Fruit fly (Drosophila melanogaster) whole organism, embryonic: Measurements from ENCODE around the gene CG11811.

Source experiments
- Ada2b ChIP-seq: fragments of 200-800 bp; sonication (Bioruptor generic); IDR thresholded peaks from 2 replicates; pipeline ENCODE4 v1.3.6; 2022; ENCODE audit warnings: missing biosample characterization, missing genetic modification characterization
- Adf1 ChIP-seq: fragments of 200-800 bp; sonication (Bioruptor generic); IDR thresholded peaks from 2 replicates; pipeline ENCODE4 v1.3.6; 2022; ENCODE audit warnings: missing biosample characterization, missing genetic modification characterization
- Aef1 ChIP-seq: fragments of 200-800 bp; sonication (Bioruptor generic); IDR thresholded peaks from 3 replicates; pipeline ENCODE4 v1.3.6; 2022; ENCODE audit warnings: missing biosample characterization, missing genetic modification characterization
- Asciz ChIP-seq: fragments of 200-800 bp; sonication (Bioruptor generic); optimal IDR thresholded peaks from 2 replicates; lab custom pipeline; 2017; ENCODE audit warnings: missing biosample characterization, mild to moderate bottlenecking, missing genetic modification characterization, missing genetic modification reagents
- CG10979 ChIP-seq: fragments of 200-800 bp; sonication (Bioruptor generic); optimal IDR thresholded peaks from 2 replicates; lab custom pipeline; 2018; ENCODE audit warnings: missing biosample characterization, mild to moderate bottlenecking, missing genetic modification characterization, moderate library complexity
- CG13624 ChIP-seq: fragments of 200-800 bp; sonication (Bioruptor generic); optimal IDR thresholded peaks from 2 replicates; lab custom pipeline; 2016; ENCODE audit warnings: missing biosample characterization, missing genetic modification characterization
- CG14050 ChIP-seq: fragments of 200-800 bp; sonication (Bioruptor generic); IDR thresholded peaks from 3 replicates; pipeline ENCODE4 v1.3.6; 2022; ENCODE audit warnings: missing biosample characterization, missing genetic modification characterization
- CG14860 ChIP-seq: fragments of 200-800 bp; sonication (Bioruptor generic); IDR thresholded peaks from 3 replicates; pipeline ENCODE4 v1.3.6; 2022; ENCODE audit warnings: missing biosample characterization, missing genetic modification characterization; ENCODE audit not compliant: partially characterized antibody
- CG17361 ChIP-seq: fragments of 200-800 bp; sonication (Bioruptor generic); IDR thresholded peaks from 3 replicates; pipeline ENCODE4 v1.3.6; 2022; ENCODE audit warnings: missing biosample characterization, missing genetic modification characterization
- CG17612 ChIP-seq: fragments of 200-800 bp; sonication (Bioruptor generic); IDR thresholded peaks from 2 replicates; pipeline ENCODE4 v1.3.6; 2022; ENCODE audit warnings: missing biosample characterization, missing genetic modification characterization
- CG18262 ChIP-seq: fragments of 200-800 bp; optimal IDR thresholded peaks from 3 replicates; lab custom pipeline; 2019; ENCODE audit warnings: missing biosample characterization, mild to moderate bottlenecking, missing genetic modification characterization, moderate library complexity
- CG32767 ChIP-seq: fragments of 200-800 bp; sonication (Bioruptor generic); IDR thresholded peaks from 2 replicates; pipeline ENCODE4 v1.3.6; 2022; ENCODE audit warnings: missing biosample characterization, missing genetic modification characterization
- CG4328 ChIP-seq: fragments of 200-800 bp; sonication (Bioruptor generic); optimal IDR thresholded peaks from 3 replicates; lab custom pipeline; 2017; ENCODE audit warnings: missing biosample characterization, missing genetic modification reagents, missing genetic modification characterization
- CG6854 ChIP-seq: fragments of 200-800 bp; sonication (Bioruptor generic); optimal IDR thresholded peaks from 3 replicates; lab custom pipeline; 2017; ENCODE audit warnings: missing biosample characterization, mild to moderate bottlenecking, missing genetic modification characterization
- CG9437 ChIP-seq: fragments of 200-800 bp; sonication (Bioruptor generic); optimal IDR thresholded peaks from 2 replicates; lab custom pipeline; 2018; ENCODE audit warnings: missing biosample characterization, mild to moderate bottlenecking, missing genetic modification characterization
- CkIIα-i1 ChIP-seq: fragments of 200-800 bp; sonication (Bioruptor generic); IDR thresholded peaks from 2 replicates; pipeline ENCODE4 v1.3.6; 2022; ENCODE audit warnings: missing biosample characterization, missing genetic modification characterization
- Dad ChIP-seq: fragments of 200-800 bp; sonication (Bioruptor generic); optimal IDR thresholded peaks from 3 replicates; lab custom pipeline; 2016; ENCODE audit warnings: missing biosample characterization, missing genetic modification characterization
- Drgx ChIP-seq: fragments of 200-800 bp; sonication (Bioruptor generic); IDR thresholded peaks from 2 replicates; pipeline ENCODE4 v1.3.6; 2022; ENCODE audit warnings: missing biosample characterization, missing genetic modification characterization
- HHEX ChIP-seq: fragments of 200-800 bp; sonication (Bioruptor generic); optimal IDR thresholded peaks from 3 replicates; lab custom pipeline; 2017; ENCODE audit warnings: missing biosample characterization, mild to moderate bottlenecking, missing genetic modification characterization, missing genetic modification reagents
- HmgZ ChIP-seq: fragments of 200-800 bp; sonication (Bioruptor generic); optimal IDR thresholded peaks from 2 replicates; lab custom pipeline; 2018; ENCODE audit warnings: missing biosample characterization, mild to moderate bottlenecking, missing genetic modification characterization
- Jarid2 ChIP-seq: fragments of 200-800 bp; sonication (Bioruptor generic); optimal IDR thresholded peaks from 3 replicates; lab custom pipeline; 2017; ENCODE audit warnings: mild to moderate bottlenecking, missing biosample characterization, missing genetic modification reagents, missing genetic modification characterization
- Lim3 ChIP-seq: fragments of 200-800 bp; sonication (Bioruptor generic); IDR thresholded peaks from 2 replicates; pipeline ENCODE4 v1.3.6; 2022; ENCODE audit warnings: missing biosample characterization, missing genetic modification characterization
- Mes4 ChIP-seq: fragments of 200-800 bp; sonication (Bioruptor generic); optimal IDR thresholded peaks from 2 replicates; lab custom pipeline; 2016; ENCODE audit warnings: missing biosample characterization, missing genetic modification characterization
- NC2β ChIP-seq: fragments of 200-800 bp; sonication (Bioruptor generic); optimal IDR thresholded peaks from 2 replicates; lab custom pipeline; 2016; ENCODE audit warnings: missing biosample characterization, missing genetic modification characterization
- NK7.1 ChIP-seq: fragments of 200-800 bp; sonication (Bioruptor generic); optimal IDR thresholded peaks from 3 replicates; lab custom pipeline; 2016; ENCODE audit warnings: missing biosample characterization, missing genetic modification characterization
- Neu2 ChIP-seq: fragments of 200-800 bp; sonication (Bioruptor generic); optimal IDR thresholded peaks from 3 replicates; lab custom pipeline; 2016; ENCODE audit warnings: missing biosample characterization, missing genetic modification characterization, borderline replicate concordance
- Oli ChIP-seq: fragments of 200-800 bp; sonication (Bioruptor generic); optimal IDR thresholded peaks from 2 replicates; lab custom pipeline; 2018; ENCODE audit warnings: missing biosample characterization, mild to moderate bottlenecking, missing genetic modification characterization, moderate library complexity
- Rx ChIP-seq: fragments of 200-800 bp; sonication (Bioruptor generic); IDR thresholded peaks from 2 replicates; pipeline ENCODE4 v1.3.6; 2022; ENCODE audit warnings: missing biosample characterization, missing genetic modification characterization
- Spps ChIP-seq: fragments of 200-800 bp; sonication (Bioruptor generic); optimal IDR thresholded peaks from 2 replicates; lab custom pipeline; 2018; ENCODE audit warnings: missing biosample characterization, mild to moderate bottlenecking, missing genetic modification characterization
- al ChIP-seq: fragments of 200-800 bp; sonication (Bioruptor generic); IDR thresholded peaks from 2 replicates; pipeline ENCODE4 v1.3.6; 2022; ENCODE audit warnings: missing biosample characterization, missing genetic modification characterization
- bigmax ChIP-seq: fragments of 200-800 bp; sonication (Bioruptor generic); optimal IDR thresholded peaks from 2 replicates; lab custom pipeline; 2018; ENCODE audit warnings: missing biosample characterization, mild to moderate bottlenecking, missing genetic modification characterization
- btn ChIP-seq: fragments of 200-800 bp; sonication (Bioruptor generic); optimal IDR thresholded peaks from 2 replicates; lab custom pipeline; 2016; ENCODE audit warnings: missing biosample characterization, missing genetic modification characterization
- caup ChIP-seq: fragments of 200-800 bp; sonication (Bioruptor generic); optimal IDR thresholded peaks from 3 replicates; lab custom pipeline; 2017; ENCODE audit warnings: missing biosample characterization, mild to moderate bottlenecking, missing genetic modification characterization, moderate library complexity; ENCODE audit not compliant: severe bottlenecking
- cg ChIP-seq: fragments of 200-800 bp; sonication (Bioruptor generic); optimal IDR thresholded peaks from 3 replicates; lab custom pipeline; 2019; ENCODE audit warnings: missing biosample characterization, mild to moderate bottlenecking, missing genetic modification characterization, moderate library complexity
- crc ChIP-seq: fragments of 200-800 bp; sonication (Bioruptor generic); optimal IDR thresholded peaks from 2 replicates; lab custom pipeline; 2016; ENCODE audit warnings: missing biosample characterization, missing genetic modification characterization
- dm ChIP-seq: fragments of 200-800 bp; sonication (Bioruptor generic); optimal IDR thresholded peaks from 3 replicates; lab custom pipeline; 2016; ENCODE audit warnings: missing biosample characterization, missing genetic modification characterization
- en ChIP-seq: fragments of 200-800 bp; sonication (Bioruptor generic); optimal IDR thresholded peaks from 2 replicates; lab custom pipeline; 2016; ENCODE audit warnings: missing biosample characterization, missing genetic modification characterization
- her ChIP-seq: fragments of 200-800 bp; sonication (Bioruptor generic); optimal IDR thresholded peaks from 2 replicates; lab custom pipeline; 2016; ENCODE audit warnings: missing biosample characterization, missing genetic modification characterization
- hkb ChIP-seq, 2 experiments: fragments of 200-800 bp in 1 of 2; fragments of >200 bp in 1 of 2; sonication (Bioruptor generic) in 1 of 2; IDR thresholded peaks in 1 of 2; optimal IDR thresholded peaks in 1 of 2; 2 replicates each; pipeline versions ENCODE4 v1.3.6 to Lab custom; 2017 to 2022; ENCODE audit warnings: missing biosample characterization in 1 of 2, missing genetic modification characterization in 1 of 2
- knrl ChIP-seq: fragments of 200-800 bp; sonication (Bioruptor generic); IDR thresholded peaks from 3 replicates; pipeline ENCODE4 v1.3.6; 2022; ENCODE audit warnings: missing biosample characterization, missing genetic modification characterization; ENCODE audit not compliant: partially characterized antibody
- lilli ChIP-seq: fragments of 200-800 bp; sonication (Bioruptor generic); optimal IDR thresholded peaks from 3 replicates; lab custom pipeline; 2016; ENCODE audit warnings: missing biosample characterization, missing genetic modification characterization
- lov ChIP-seq, 2 experiments: fragments of 200-800 bp in 1 of 2; fragments of >200 bp in 1 of 2; sonication (Bioruptor generic) in 1 of 2; IDR thresholded peaks in 1 of 2; optimal IDR thresholded peaks in 1 of 2; 2 replicates in 1 of 2; 3 replicates in 1 of 2; pipeline versions ENCODE4 v1.3.6 to Lab custom; 2017 to 2022; ENCODE audit warnings: missing biosample characterization in 1 of 2, missing genetic modification characterization in 1 of 2
- luna ChIP-seq: fragments of 200-800 bp; sonication (Bioruptor generic); optimal IDR thresholded peaks from 2 replicates; lab custom pipeline; 2016; ENCODE audit warnings: missing biosample characterization, missing genetic modification characterization
- nmo ChIP-seq: fragments of 200-800 bp; sonication (Bioruptor generic); optimal IDR thresholded peaks from 2 replicates; lab custom pipeline; 2018; ENCODE audit warnings: missing biosample characterization, mild to moderate bottlenecking, missing genetic modification characterization, moderate library complexity
- pfk ChIP-seq: fragments of 200-800 bp; sonication (Bioruptor generic); optimal IDR thresholded peaks from 2 replicates; lab custom pipeline; 2018; ENCODE audit warnings: missing biosample characterization, mild to moderate bottlenecking, missing genetic modification characterization, moderate library complexity
- row ChIP-seq: fragments of 200-800 bp; sonication (Bioruptor generic); IDR thresholded peaks from 3 replicates; pipeline ENCODE4 v1.3.6; 2022; ENCODE audit warnings: missing biosample characterization, missing genetic modification characterization
- ssp ChIP-seq: fragments of 200-800 bp; sonication (Bioruptor generic); IDR thresholded peaks from 2 replicates; pipeline ENCODE4 v1.3.6; 2022; ENCODE audit warnings: missing biosample characterization, missing genetic modification characterization
- sug ChIP-seq: fragments of 200-800 bp; optimal IDR thresholded peaks from 2 replicates; lab custom pipeline; 2019; ENCODE audit warnings: missing biosample characterization, mild to moderate bottlenecking, missing genetic modification characterization, moderate library complexity
- tll ChIP-seq, 2 experiments: fragments of 200-800 bp in 1 of 2; fragments of >200 bp in 1 of 2; sonication (Bioruptor generic) in 1 of 2; optimal IDR thresholded peaks; 2 replicates each; lab custom pipeline; 2017 to 2019; ENCODE audit warnings: missing biosample characterization in 2 of 2, missing genetic modification characterization in 2 of 2, mild to moderate bottlenecking in 1 of 2, moderate library complexity in 1 of 2

Gene CG11811

dm6 chr3L:10737123-10737709 lies 46.4 kb downstream of the CG11811 start (continued):
- TF ChIP-seq Rx (GFP tag; lab: Robert Waterston, UW) = no peak
- TF ChIP-seq CG14860 (GFP tag; lab: Robert Waterston, UW) = no peak
- TF ChIP-seq tll (GFP tag; optimal IDR thresholded peaks at IDR 0.05; lab: Kevin White, UChicago) = no peak
- no peak for TF ChIP-seq CkIIα-i1
- no peak for TF ChIP-seq NC2β (GFP tag; lab: Kevin White, UChicago)
- peak; percentile 32 for TF ChIP-seq CG4328 (GFP tag; lab: Kevin White, UChicago)
- no peak for TF ChIP-seq Mes4 (GFP tag; lab: Kevin White, UChicago)
- TF ChIP-seq luna (GFP tag; lab: Kevin White, UChicago) = no peak
- TF ChIP-seq CG14050 (GFP tag; lab: Robert Waterston, UW) = no peak
- TF ChIP-seq CG32767 = peak; percentile 59; the same call in 1 of the 2 replicates
- TF ChIP-seq CG9437 (GFP tag; lab: Kevin White, UChicago) = no peak
- TF ChIP-seq lov (optimal IDR thresholded peaks at IDR 0.05; lab: Kevin White, UChicago) = no peak
- TF ChIP-seq lov (GFP tag; IDR thresholded peaks at IDR 0.05; lab: Robert Waterston, UW) = no peak; the same call in 2 of the 3 replicates
- TF ChIP-seq her (GFP tag; lab: Kevin White, UChicago) = no peak
- TF ChIP-seq Ada2b = no peak
- TF ChIP-seq knrl (GFP tag; lab: Robert Waterston, UW) = no peak
- no peak for TF ChIP-seq btn (GFP tag; lab: Kevin White, UChicago)
- TF ChIP-seq dm (GFP tag; lab: Kevin White, UChicago) = no peak
- TF ChIP-seq HmgZ (tag; lab: Kevin White, UChicago) = peak; percentile 67
- peak; percentile 3 for TF ChIP-seq CG18262 (tag; lab: Kevin White, UChicago)
- TF ChIP-seq pfk (GFP tag; lab: Kevin White, UChicago) = peak; percentile 31
- TF ChIP-seq Asciz (GFP tag; lab: Kevin White, UChicago) = peak; percentile 64
- TF ChIP-seq Oli (tag; lab: Kevin White, UChicago) = peak; percentile 33
- no peak for TF ChIP-seq CG17612 (GFP tag; lab: Robert Waterston, UW)
- peak; percentile 82 for TF ChIP-seq sug (tag; lab: Kevin White, UChicago)
- TF ChIP-seq al (GFP tag; lab: Robert Waterston, UW) = no peak
- no peak for TF ChIP-seq Spps (tag; lab: Kevin White, UChicago)
- TF ChIP-seq CG10979 (tag; lab: Kevin White, UChicago) = peak; percentile 23
- no peak for TF ChIP-seq nmo (GFP tag; lab: Kevin White, UChicago)
- TF ChIP-seq bigmax (GFP tag; lab: Kevin White, UChicago) = no peak
- no peak for TF ChIP-seq Dad (GFP tag; lab: Kevin White, UChicago)
- no peak for TF ChIP-seq lilli (GFP tag; lab: Kevin White, UChicago)
- peak; percentile 61 for TF ChIP-seq HHEX (GFP tag; lab: Kevin White, UChicago)
- TF ChIP-seq crc (GFP tag; lab: Kevin White, UChicago) = no peak
- no peak for TF ChIP-seq ssp
- no peak for TF ChIP-seq NK7.1
- TF ChIP-seq row = no peak
- no peak for TF ChIP-seq hkb (optimal IDR thresholded peaks at IDR 0.05; lab: Kevin White, UChicago)
- no peak for TF ChIP-seq hkb (GFP tag; IDR thresholded peaks at IDR 0.05; lab: Robert Waterston, UW)
- peak; percentile 96 for TF ChIP-seq cg (GFP tag; lab: Kevin White, UChicago)
- TF ChIP-seq caup (GFP tag; lab: Kevin White, UChicago) = peak; percentile 30
- no peak for TF ChIP-seq en (GFP tag; lab: Kevin White, UChicago)
- no peak for TF ChIP-seq CG17361 (GFP tag; lab: Robert Waterston, UW)
- TF ChIP-seq Jarid2 (GFP tag; lab: Kevin White, UChicago) = peak; percentile 57
- peak; percentile 79 for TF ChIP-seq Aef1 (GFP tag; lab: Robert Waterston, UW)
- peak; percentile 49 for TF ChIP-seq Adf1 (GFP tag; lab: Robert Waterston, UW)
- TF ChIP-seq Neu2 = no peak
- peak; percentile 42 for TF ChIP-seq Drgx (GFP tag; lab: Robert Waterston, UW)
- peak; percentile 77 for TF ChIP-seq CG6854 (GFP tag; lab: Kevin White, UChicago)
- no peak for TF ChIP-seq CG13624 (GFP tag; lab: Kevin White, UChicago)
- no peak for TF ChIP-seq Lim3
